Worm (Caenorhabditis elegans) whole organism, mixed stage, embryonic: ENCODE data around the gene C33F10.1.

Experiments
- blmp-1 ChIP-seq: fragments of 150-350 bp; optimal IDR thresholded peaks from 2 replicates; lab custom pipeline; 2014; ENCODE audit warnings: missing biosample characterization, missing genetic modification characterization
- nhr-12 ChIP-seq: fragments of 150-350 bp; optimal IDR thresholded peaks from 2 replicates; lab custom pipeline; 2014; ENCODE audit warnings: missing biosample characterization, missing genetic modification characterization
- sem-2 ChIP-seq: fragments of 200-800 bp; sonication (Bioruptor generic); optimal IDR thresholded peaks from 2 replicates; lab custom pipeline; 2018; ENCODE audit warnings: mild to moderate bottlenecking, missing genetic modification characterization, missing compliant biosample characterization

- TF ChIP-seq nhr-12 (tag; lab: Kevin White, UChicago) = no peak
- TF ChIP-seq sem-2 (GFP tag; lab: Kevin White, UChicago) = no peak
- no peak for TF ChIP-seq blmp-1 (tag; lab: Kevin White, UChicago)
Measured at ce11 chrII:4806726-4807125, 28.1 kb upstream of the C33F10.1 start.
